Fruit fly (Drosophila melanogaster) whole organism, embryonic: ENCODE measurements around the gene CG10301.

Experiments
- Atf6 ChIP-seq: fragments of 200-800 bp; sonication (Bioruptor generic); IDR thresholded peaks from 2 replicates; pipeline ENCODE4 v1.3.6; 2022; ENCODE audit warnings: missing biosample characterization, missing genetic modification characterization
- Bdp1 ChIP-seq: fragments of 200-800 bp; sonication (Bioruptor generic); optimal IDR thresholded peaks from 3 replicates; lab custom pipeline; 2016; ENCODE audit warnings: missing biosample characterization, missing genetic modification characterization
- BtbVII ChIP-seq: fragments of 200-800 bp; sonication (Bioruptor generic); optimal IDR thresholded peaks from 3 replicates; lab custom pipeline; 2017; ENCODE audit warnings: missing biosample characterization, mild to moderate bottlenecking, missing genetic modification characterization
- CG1024 ChIP-seq: fragments of 200-800 bp; sonication (Bioruptor generic); IDR thresholded peaks from 2 replicates; pipeline ENCODE4 v1.3.6; 2022; ENCODE audit warnings: missing biosample characterization, missing genetic modification characterization
- CG10321 ChIP-seq: fragments of 200-800 bp; sonication (Bioruptor generic); IDR thresholded peaks from 2 replicates; pipeline ENCODE4 v1.3.6; 2022; ENCODE audit warnings: missing biosample characterization, missing genetic modification characterization
- CG10654 ChIP-seq: fragments of 200-800 bp; sonication (Bioruptor generic); optimal IDR thresholded peaks from 2 replicates; lab custom pipeline; 2016; ENCODE audit warnings: missing biosample characterization, missing genetic modification characterization
- CG12769 ChIP-seq: fragments of 200-800 bp; sonication (Bioruptor generic); optimal IDR thresholded peaks from 2 replicates; lab custom pipeline; 2019; ENCODE audit warnings: missing biosample characterization, mild to moderate bottlenecking, missing genetic modification characterization, moderate library complexity
- CG15479 ChIP-seq: fragments of 200-800 bp; sonication (Bioruptor generic); optimal IDR thresholded peaks from 3 replicates; lab custom pipeline; 2019; ENCODE audit warnings: missing biosample characterization, mild to moderate bottlenecking, missing genetic modification characterization, moderate library complexity
- CG1602 ChIP-seq: fragments of 200-800 bp; sonication (Bioruptor generic); optimal IDR thresholded peaks from 3 replicates; lab custom pipeline; 2016; ENCODE audit warnings: missing biosample characterization, missing genetic modification characterization
- CG17186 ChIP-seq: fragments of 200-800 bp; sonication (Bioruptor generic); optimal IDR thresholded peaks from 3 replicates; lab custom pipeline; 2017; ENCODE audit warnings: missing biosample characterization, missing genetic modification reagents, missing genetic modification characterization
- CG18619 ChIP-seq: fragments of 200-800 bp; sonication (Bioruptor generic); optimal IDR thresholded peaks from 3 replicates; lab custom pipeline; 2017; ENCODE audit warnings: missing biosample characterization, mild to moderate bottlenecking, missing genetic modification characterization
- CG3281 ChIP-seq: fragments of 200-800 bp; sonication (Bioruptor generic); optimal IDR thresholded peaks from 3 replicates; lab custom pipeline; 2017; ENCODE audit warnings: missing biosample characterization, mild to moderate bottlenecking, missing genetic modification characterization
- CG4424 ChIP-seq: fragments of 200-800 bp; sonication (Bioruptor generic); optimal IDR thresholded peaks from 3 replicates; lab custom pipeline; 2016; ENCODE audit warnings: missing biosample characterization, missing genetic modification characterization
- CG5245 ChIP-seq: fragments of 200-800 bp; sonication (Bioruptor generic); optimal IDR thresholded peaks from 3 replicates; lab custom pipeline; 2016; ENCODE audit warnings: missing biosample characterization, missing genetic modification characterization
- CG5953 ChIP-seq: fragments of 200-800 bp; sonication (Bioruptor generic); IDR thresholded peaks from 2 replicates; pipeline ENCODE4 v1.3.6; 2022; ENCODE audit warnings: missing biosample characterization, missing genetic modification characterization
- CG6175 ChIP-seq: fragments of 200-800 bp; sonication (Bioruptor generic); IDR thresholded peaks from 3 replicates; pipeline ENCODE4 v1.3.6; 2022; ENCODE audit warnings: missing biosample characterization, missing genetic modification characterization
- CG7786 ChIP-seq: fragments of 200-800 bp; sonication (Bioruptor generic); optimal IDR thresholded peaks from 2 replicates; lab custom pipeline; 2016; ENCODE audit warnings: missing biosample characterization, missing genetic modification characterization
- CG8478 ChIP-seq: fragments of >200 bp; optimal IDR thresholded peaks from 2 replicates; lab custom pipeline; 2018
- CG9932 ChIP-seq: fragments of 200-800 bp; sonication (Bioruptor generic); IDR thresholded peaks from 2 replicates; pipeline ENCODE4 v1.3.6; 2022; ENCODE audit warnings: missing biosample characterization, missing genetic modification characterization
- CrebB ChIP-seq: fragments of 200-800 bp; sonication (Bioruptor generic); optimal IDR thresholded peaks from 3 replicates; lab custom pipeline; 2018; ENCODE audit warnings: missing biosample characterization, mild to moderate bottlenecking, missing genetic modification characterization
- Dip3 ChIP-seq: fragments of 200-800 bp; sonication (Bioruptor generic); optimal IDR thresholded peaks from 3 replicates; lab custom pipeline; 2016; ENCODE audit warnings: missing biosample characterization, missing genetic modification characterization
- Fer3 ChIP-seq: fragments of 200-800 bp; sonication (Bioruptor generic); optimal IDR thresholded peaks from 2 replicates; lab custom pipeline; 2018; ENCODE audit warnings: missing biosample characterization, mild to moderate bottlenecking, missing genetic modification characterization, moderate library complexity
- Gug ChIP-seq: fragments of 200-800 bp; sonication (Bioruptor generic); IDR thresholded peaks from 4 replicates; pipeline ENCODE4 v1.3.6; 2022; ENCODE audit warnings: missing biosample characterization, missing genetic modification characterization
- HLH54F ChIP-seq: fragments of 200-800 bp; sonication (Bioruptor generic); optimal IDR thresholded peaks from 3 replicates; lab custom pipeline; 2016; ENCODE audit warnings: missing biosample characterization, missing genetic modification characterization
- Hey ChIP-seq: fragments of 200-800 bp; sonication (Bioruptor generic); optimal IDR thresholded peaks from 3 replicates; lab custom pipeline; 2018; ENCODE audit warnings: missing biosample characterization, mild to moderate bottlenecking, missing genetic modification characterization
- Lpt ChIP-seq: fragments of >200 bp; optimal IDR thresholded peaks from 2 replicates; lab custom pipeline; 2018; ENCODE audit warnings: missing biosample characterization, missing genetic modification characterization
- Mrtf ChIP-seq: fragments of 200-800 bp; sonication (Bioruptor generic); IDR thresholded peaks from 3 replicates; pipeline ENCODE4 v1.3.6; 2022; ENCODE audit warnings: missing biosample characterization, missing genetic modification characterization
- Ptx1 ChIP-seq: fragments of 200-800 bp; sonication (Bioruptor generic); IDR thresholded peaks from 2 replicates; pipeline ENCODE4 v1.3.6; 2022; ENCODE audit warnings: missing biosample characterization, missing genetic modification characterization
- Ravus ChIP-seq: fragments of 200-800 bp; sonication (Bioruptor generic); IDR thresholded peaks from 2 replicates; pipeline ENCODE4 v1.3.6; 2022; ENCODE audit warnings: missing biosample characterization, missing genetic modification characterization
- Scr ChIP-seq: fragments of 200-800 bp; sonication (Bioruptor generic); IDR thresholded peaks from 2 replicates; pipeline ENCODE4 v1.3.6; 2022; ENCODE audit warnings: missing biosample characterization, missing genetic modification characterization; ENCODE audit not compliant: partially characterized antibody
- Sox102F ChIP-seq: fragments of 200-800 bp; sonication (Bioruptor generic); optimal IDR thresholded peaks from 2 replicates; lab custom pipeline; 2018; ENCODE audit warnings: missing biosample characterization, mild to moderate bottlenecking, missing genetic modification characterization, moderate library complexity
- Sry-β ChIP-seq: fragments of 200-800 bp; sonication (Bioruptor generic); optimal IDR thresholded peaks from 2 replicates; lab custom pipeline; 2018; ENCODE audit warnings: missing biosample characterization, mild to moderate bottlenecking, missing genetic modification characterization, moderate library complexity
- Xrp1 ChIP-seq: fragments of 200-800 bp; sonication (Bioruptor generic); IDR thresholded peaks from 2 replicates; pipeline ENCODE4 v1.3.6; 2022; ENCODE audit warnings: missing biosample characterization, missing genetic modification characterization
- ase ChIP-seq: fragments of 200-800 bp; sonication (Bioruptor generic); IDR thresholded peaks from 3 replicates; pipeline ENCODE4 v1.3.6; 2022; ENCODE audit warnings: missing biosample characterization, missing genetic modification characterization
- bbx ChIP-seq: fragments of 200-800 bp; sonication (Bioruptor generic); IDR thresholded peaks from 2 replicates; pipeline ENCODE4 v1.3.6; 2022; ENCODE audit warnings: missing biosample characterization, missing genetic modification characterization; ENCODE audit not compliant: partially characterized antibody
- bowl ChIP-seq: fragments of 200-800 bp; sonication (Bioruptor generic); IDR thresholded peaks from 2 replicates; pipeline ENCODE4 v1.3.6; 2022; ENCODE audit warnings: missing biosample characterization, missing genetic modification characterization
- dan ChIP-seq: fragments of 200-800 bp; sonication (Bioruptor generic); IDR thresholded peaks from 2 replicates; pipeline ENCODE4 v1.3.6; 2022; ENCODE audit warnings: missing biosample characterization, missing genetic modification characterization
- dysf ChIP-seq: fragments of 200-800 bp; sonication (Bioruptor generic); IDR thresholded peaks from 3 replicates; pipeline ENCODE4 v1.3.6; 2022; ENCODE audit warnings: missing biosample characterization, missing genetic modification characterization
- emc ChIP-seq: fragments of 200-800 bp; sonication (Bioruptor generic); optimal IDR thresholded peaks from 2 replicates; lab custom pipeline; 2016; ENCODE audit warnings: missing biosample characterization, missing genetic modification characterization
- exex ChIP-seq: fragments of 200-800 bp; sonication (Bioruptor generic); optimal IDR thresholded peaks from 4 replicates; lab custom pipeline; 2018; ENCODE audit warnings: missing biosample characterization, mild to moderate bottlenecking, missing genetic modification characterization, moderate library complexity
- gsb-n ChIP-seq: fragments of 200-800 bp; sonication (Bioruptor generic); optimal IDR thresholded peaks from 3 replicates; lab custom pipeline; 2018; ENCODE audit warnings: missing biosample characterization, mild to moderate bottlenecking, missing genetic modification characterization
- ham ChIP-seq: fragments of 200-800 bp; sonication (Bioruptor generic); IDR thresholded peaks from 2 replicates; pipeline ENCODE4 v1.3.6; 2022; ENCODE audit warnings: missing biosample characterization, missing genetic modification characterization
- hbn ChIP-seq: fragments of 200-800 bp; sonication (Bioruptor generic); IDR thresholded peaks from 2 replicates; pipeline ENCODE4 v1.3.6; 2022; ENCODE audit warnings: missing biosample characterization, missing genetic modification characterization; ENCODE audit not compliant: partially characterized antibody
- inv ChIP-seq: fragments of 200-800 bp; sonication (Bioruptor generic); IDR thresholded peaks from 2 replicates; pipeline ENCODE4 v1.3.6; 2022; ENCODE audit warnings: missing biosample characterization, missing genetic modification characterization; ENCODE audit not compliant: partially characterized antibody
- lmd ChIP-seq: fragments of 200-800 bp; sonication (Bioruptor generic); IDR thresholded peaks from 2 replicates; pipeline ENCODE4 v1.3.6; 2022; ENCODE audit warnings: missing biosample characterization, missing genetic modification characterization
- oc ChIP-seq: fragments of 200-800 bp; sonication (Bioruptor generic); optimal IDR thresholded peaks from 2 replicates; lab custom pipeline; 2018; ENCODE audit warnings: missing biosample characterization, mild to moderate bottlenecking, missing genetic modification characterization, moderate library complexity
- prd ChIP-seq, 3 experiments: fragments of >200 bp in 2 of 3; fragments of 200-800 bp in 1 of 3; sonication (Bioruptor generic) in 1 of 3; optimal IDR thresholded peaks in 2 of 3; IDR thresholded peaks in 1 of 3; 2 replicates in 2 of 3; 3 replicates in 1 of 3; pipeline versions ENCODE4 v1.3.6 to Lab custom; 2017 to 2022; ENCODE audit warnings: missing biosample characterization in 1 of 3, missing genetic modification characterization in 1 of 3
- pros ChIP-seq: fragments of 200-800 bp; sonication (Bioruptor generic); optimal IDR thresholded peaks from 3 replicates; lab custom pipeline; 2019; ENCODE audit warnings: missing biosample characterization, mild to moderate bottlenecking, missing genetic modification characterization, moderate library complexity
- pum ChIP-seq: fragments of 200-800 bp; sonication (Bioruptor generic); optimal IDR thresholded peaks from 2 replicates; lab custom pipeline; 2016; ENCODE audit warnings: missing biosample characterization, missing genetic modification characterization
- schlank ChIP-seq: fragments of 200-800 bp; sonication (Bioruptor generic); optimal IDR thresholded peaks from 2 replicates; lab custom pipeline; 2018; ENCODE audit warnings: missing biosample characterization, mild to moderate bottlenecking, missing genetic modification characterization
- sob ChIP-seq: fragments of 200-800 bp; sonication (Bioruptor generic); IDR thresholded peaks from 2 replicates; pipeline ENCODE4 v1.3.6; 2022; ENCODE audit warnings: missing biosample characterization, missing genetic modification characterization
- tio ChIP-seq: fragments of 200-800 bp; sonication (Bioruptor generic); optimal IDR thresholded peaks from 2 replicates; lab custom pipeline; 2017; ENCODE audit warnings: missing biosample characterization, missing genetic modification characterization, inconsistent platforms

Gene CG10301

DNA sequence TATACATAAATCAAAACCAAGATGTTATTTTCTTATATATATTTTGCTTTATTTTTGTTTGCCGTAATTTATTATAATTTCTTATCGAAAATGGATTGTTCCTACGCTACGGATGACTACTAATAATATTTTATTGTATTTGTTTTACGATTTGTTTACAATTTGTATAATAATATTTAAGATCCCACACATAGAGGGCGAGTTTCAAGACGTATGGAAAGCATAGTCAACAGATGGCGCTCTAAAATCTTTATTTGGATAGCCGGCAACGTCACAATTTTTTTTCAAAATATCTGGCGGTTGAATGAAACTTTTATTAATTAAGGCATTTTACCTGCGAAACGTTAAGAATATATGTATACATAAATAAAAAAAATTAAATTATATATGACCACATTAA is 12.0 kb downstream of the CG10301 start (continued):
- TF ChIP-seq HLH54F (GFP tag; lab: Kevin White, UChicago) (no peak), prd (optimal IDR thresholded peaks at IDR 0.05; lab: Kevin White, UChicago) (no peak), prd (GFP tag; IDR thresholded peaks at IDR 0.05; lab: Robert Waterston, UW) (no peak), BtbVII (GFP tag; lab: Kevin White, UChicago) (no peak), Sry-β (no peak), dysf (GFP tag; lab: Robert Waterston, UW) (no peak), CG3281 (GFP tag; lab: Kevin White, UChicago) (peak; percentile 2), CG6175 (GFP tag; lab: Robert Waterston, UW) (no peak), hbn (GFP tag; lab: Robert Waterston, UW) (no peak), Sox102F (GFP tag; lab: Kevin White, UChicago) (peak; percentile 47), Xrp1 (GFP tag; lab: Robert Waterston, UW) (no peak), CG4424 (GFP tag; lab: Kevin White, UChicago) (peak; percentile 22), Mrtf (GFP tag; lab: Robert Waterston, UW) (no peak), Lpt (GFP tag; lab: Kevin White, UChicago) (no peak), CG18619 (GFP tag; lab: Kevin White, UChicago) (peak; percentile 2), CrebB (tag; lab: Kevin White, UChicago) (no peak), Ptx1 (GFP tag; lab: Robert Waterston, UW) (peak; percentile 46; the same call in 1 of the 2 replicates), ase (GFP tag; lab: Robert Waterston, UW) (no peak), oc (tag; lab: Kevin White, UChicago) (no peak), ham (GFP tag; lab: Robert Waterston, UW) (no peak), CG12769 (tag; lab: Kevin White, UChicago) (peak; percentile 24), pros (peak; percentile 80), CG7786 (GFP tag; lab: Kevin White, UChicago) (no peak), gsb-n (peak; percentile 7), bbx (no peak), dan (no peak), CG1024 (GFP tag; lab: Robert Waterston, UW) (no peak; the same call in 1 of the 2 replicates), Hey (no peak), CG5245 (GFP tag; lab: Kevin White, UChicago) (peak; percentile 36), bowl (no peak), tio (GFP tag; lab: Kevin White, UChicago) (no peak), exex (tag; lab: Kevin White, UChicago) (peak; percentile 41), emc (GFP tag; lab: Kevin White, UChicago) (no peak), Bdp1 (GFP tag; lab: Kevin White, UChicago) (no peak), lmd (GFP tag; lab: Robert Waterston, UW) (peak; percentile 22; the same call in 1 of the 2 replicates), CG9932 (GFP tag; lab: Robert Waterston, UW) (peak; percentile 50), Gug (GFP tag; lab: Robert Waterston, UW) (no peak), pum (GFP tag; lab: Kevin White, UChicago) (no peak), CG5953 (GFP tag; lab: Robert Waterston, UW) (no peak), CG10654 (GFP tag; lab: Kevin White, UChicago) (no peak), Scr (GFP tag; lab: Robert Waterston, UW) (no peak), CG17186 (GFP tag; lab: Kevin White, UChicago) (no peak), CG10321 (no peak), schlank (tag; lab: Kevin White, UChicago) (no peak), inv (no peak), Ravus (GFP tag; lab: Robert Waterston, UW) (no peak), Dip3 (GFP tag; lab: Kevin White, UChicago) (no peak), Fer3 (tag; lab: Kevin White, UChicago) (peak; percentile 27), Atf6 (no peak), CG1602 (GFP tag; lab: Kevin White, UChicago) (peak; percentile 32), sob (GFP tag; lab: Robert Waterston, UW) (no peak), CG15479 (no peak), CG8478 (no peak)
